Worm (Caenorhabditis elegans): Measurements from ENCODE around the gene C32D5.10.

C32D5.10 gene

ce11 chrII:6347341-6348118, 4.3 kb downstream of the C32D5.10 start, which contains the start of gene lgg-1:
lgg-1 (minus strand) TSS chrII:6347719.
- no peak for TF ChIP-seq zag-1 (tag; optimal IDR thresholded peaks at IDR 0.05)
- no peak for TF ChIP-seq F26F4.8 (GFP tag; conservative IDR thresholded peaks at IDR 0.05)
- TF ChIP-seq fkh-10 (GFP tag; optimal IDR thresholded peaks at IDR 0.05) = peak; percentile 43
- TF ChIP-seq hlh-30 (tag; optimal IDR thresholded peaks at IDR 0.05; ENCODE audit: insufficient read depth) = peak; percentile 84
- TF ChIP-seq Y105C5A.15 (GFP tag; IDR thresholded peaks at IDR 0.05) = 0 out of 2 replicates have a peak, but pooled peaks have one; percentile 45
- TF ChIP-seq duxl-1 (tag; optimal IDR thresholded peaks at IDR 0.05; ENCODE audit: poor library complexity) = peak; percentile 5
- TF ChIP-seq nhr-76 (tag; optimal IDR thresholded peaks at IDR 0.05) = no peak
- peak; percentile 36 for TF ChIP-seq F37D6.2 (tag; optimal IDR thresholded peaks at IDR 0.05)
- TF ChIP-seq hlh-11 (tag; optimal IDR thresholded peaks at IDR 0.05) = peak; percentile 71
- no peak for TF ChIP-seq R02D3.7 (tag; optimal IDR thresholded peaks at IDR 0.05)
- TF ChIP-seq hmg-1.1 (GFP tag; IDR thresholded peaks at IDR 0.05) = peak; percentile 59; the same call in 1 of the 2 replicates
- TF ChIP-seq ceh-32 (tag; optimal IDR thresholded peaks at IDR 0.05; ENCODE audit: poor library complexity) = no peak
- no peak for TF ChIP-seq Y48G9A.11 (GFP tag; IDR thresholded peaks at IDR 0.05)
- TF ChIP-seq madf-9 (GFP tag; conservative IDR thresholded peaks at IDR 0.05) = peak; percentile 2; the same call in 1 of the 2 replicates
- no peak for TF ChIP-seq ceh-82 (tag; optimal IDR thresholded peaks at IDR 0.05)
- no peak for TF ChIP-seq aly-2 (tag; optimal IDR thresholded peaks at IDR 0.05)
- peak; percentile 23 for TF ChIP-seq dpl-1 (GFP tag; optimal IDR thresholded peaks at IDR 0.05)
- peak; percentile 63 for TF ChIP-seq nhr-10 (tag; optimal IDR thresholded peaks at IDR 0.05)
- TF ChIP-seq ZK546.5 (tag; optimal IDR thresholded peaks at IDR 0.05) = peak in 1 of 2 experiments; percentile 54
- TF ChIP-seq lin-1 (GFP tag; IDR thresholded peaks at IDR 0.05) = 0 out of 2 replicates have a peak, but pooled peaks have one; percentile 8
- no peak for TF ChIP-seq F49E8.2 (tag; optimal IDR thresholded peaks at IDR 0.05; ENCODE audit: borderline replicate concordance)
- TF ChIP-seq aha-1 (tag) = peak; percentile 96
- TF ChIP-seq snpc-1.2 (GFP tag; IDR thresholded peaks at IDR 0.05) = peak; percentile 61
- TF ChIP-seq lsy-2 (tag; optimal IDR thresholded peaks at IDR 0.05) = peak; percentile 61 to 67
- 0 out of 2 replicates have a peak, but pooled peaks have one; percentile 37 for TF ChIP-seq ctbp-1 (GFP tag; IDR thresholded peaks at IDR 0.05)
- no peak for TF ChIP-seq daf-8 (GFP tag; IDR thresholded peaks at IDR 0.05)
- no peak for TF ChIP-seq unc-130 (GFP tag; optimal IDR thresholded peaks at IDR 0.05)
- peak; percentile 89 for TF ChIP-seq zfp-3 (GFP tag; conservative IDR thresholded peaks at IDR 0.05)
- TF ChIP-seq lin-38 (GFP tag; IDR thresholded peaks at IDR 0.05) = peak; percentile 39
- peak; percentile 67; the same call in 1 of the 2 replicates for TF ChIP-seq pha-4 (GFP tag; IDR thresholded peaks at IDR 0.05)
- no peak for TF ChIP-seq pha-4 (tag; optimal IDR thresholded peaks at IDR 0.05)
- TF ChIP-seq dve-1 (tag; optimal IDR thresholded peaks at IDR 0.05; ENCODE audit: insufficient read depth) = peak; percentile 45
- TF ChIP-seq nhr-102 (tag; optimal IDR thresholded peaks at IDR 0.05) = peak; percentile 12
- TF ChIP-seq mep-1 (tag; optimal IDR thresholded peaks at IDR 0.05) = peak; percentile 50
- 0 out of 2 replicates have a peak, but pooled peaks have one; percentile 19 for TF ChIP-seq saeg-2 (GFP tag; IDR thresholded peaks at IDR 0.05)
- peak in 1 of 2 experiments; percentile 20 for TF ChIP-seq hif-1 (tag; optimal IDR thresholded peaks at IDR 0.05)
- TF ChIP-seq egl-43 (GFP tag; IDR thresholded peaks at IDR 0.05) = peak; percentile 75
- TF ChIP-seq Y75B8A.6 (GFP tag; IDR thresholded peaks at IDR 0.05) = peak; percentile 53; the same call in 1 of the 2 replicates
- peak; percentile 17 for TF ChIP-seq spr-3 (GFP tag; optimal IDR thresholded peaks at IDR 0.05)
- peak; percentile 82 for TF ChIP-seq ceh-28 (tag; optimal IDR thresholded peaks at IDR 0.05)
- TF ChIP-seq vab-7 (GFP tag; IDR thresholded peaks at IDR 0.05) = peak; percentile 26; the same call in 1 of the 2 replicates
- TF ChIP-seq mdt-29 (GFP tag; IDR thresholded peaks at IDR 0.05) = 0 out of 2 replicates have a peak, but pooled peaks have one; percentile 7
- TF ChIP-seq skn-1 (tag; optimal IDR thresholded peaks at IDR 0.05) = no peak
- TF ChIP-seq nhr-6 (tag; optimal IDR thresholded peaks at IDR 0.05) = peak; percentile 48
- 0 out of 4 replicates have a peak, but pooled peaks of 1 of the 2 experiments have one; percentile 3 for TF ChIP-seq madf-5 (GFP tag; IDR thresholded peaks at IDR 0.05)
- peak; percentile 31 for TF ChIP-seq nhr-28 (tag; optimal IDR thresholded peaks at IDR 0.05)
- TF ChIP-seq daf-16 (GFP tag; optimal IDR thresholded peaks at IDR 0.05) = no peak
- peak; percentile 44 for TF ChIP-seq daf-16 (tag; optimal IDR thresholded peaks at IDR 0.05)
- TF ChIP-seq dmd-6 (GFP tag; IDR thresholded peaks at IDR 0.05) = peak; percentile 56
